Worm (Caenorhabditis elegans) whole organism, young adult: Measurements from ENCODE around the gene flp-3.

ENCODE experiments used
- B0019.2 ChIP-seq: fragments of 200-800 bp; sonication (Bioruptor generic); conservative IDR thresholded peaks from 2 replicates; pipeline ENCODE4 v1.3.6; 2022; ENCODE audit warnings: missing genetic modification reagents, missing genetic modification characterization, missing compliant biosample characterization
- F22D6.2 ChIP-seq: sonication (generic microtip); optimal IDR thresholded peaks from 2 replicates; lab custom pipeline; 2016; ENCODE audit warnings: mild to moderate bottlenecking, missing genetic modification characterization, missing compliant biosample characterization
- Y53G8AR.9 ChIP-seq: fragments of 200-800 bp; sonication (Bioruptor generic); conservative IDR thresholded peaks from 2 replicates; pipeline ENCODE4 v1.3.6; 2022; ENCODE audit warnings: missing genetic modification reagents, missing genetic modification characterization, missing compliant biosample characterization
- ceh-79 ChIP-seq: sonication (generic microtip); optimal IDR thresholded peaks from 2 replicates; lab custom pipeline; 2017; ENCODE audit warnings: mild to moderate bottlenecking, missing genetic modification characterization, missing compliant biosample characterization
- ekl-4 ChIP-seq: fragments of 200-800 bp; sonication (Bioruptor generic); IDR thresholded peaks from 2 replicates; pipeline ENCODE4 v1.3.6; 2022; ENCODE audit warnings: missing genetic modification reagents, missing genetic modification characterization, missing compliant biosample characterization
- snpc-1.1 ChIP-seq: sonication (generic microtip); optimal IDR thresholded peaks from 2 replicates; lab custom pipeline; 2017; ENCODE audit warnings: missing genetic modification characterization, mild to moderate bottlenecking, missing compliant biosample characterization, antibody characterized with exemption, moderate library complexity, missing genotype, missing genetic modification reagents; ENCODE audit not compliant: insufficient read depth
- snpc-4 ChIP-seq, 5 experiments: fragments of 150-350 bp in 1 of 5; sonication (generic microtip) in 4 of 5; optimal IDR thresholded peaks; 2 replicates each; lab custom pipeline; 2014 to 2018; ENCODE audit warnings: missing genetic modification characterization in 5 of 5, missing biosample characterization in 3 of 5, antibody characterized with exemption in 2 of 5, mild to moderate bottlenecking in 2 of 5, missing compliant biosample characterization in 2 of 5, missing genotype in 2 of 5, moderate library complexity in 2 of 5, missing genetic modification reagents in 1 of 5
- ztf-25 ChIP-seq: fragments of 200-800 bp; sonication (Bioruptor generic); IDR thresholded peaks from 2 replicates; pipeline ENCODE4 v1.3.6; 2022; ENCODE audit warnings: missing genetic modification reagents, missing genetic modification characterization, missing compliant biosample characterization

- TF ChIP-seq B0019.2 (GFP tag; lab: Robert Waterston, UW) = no peak
- no peak for TF ChIP-seq snpc-4 (GFP tag; optimal IDR thresholded peaks at IDR 0.05; lab: Kevin White, UChicago)
- TF ChIP-seq snpc-4 (tag; optimal IDR thresholded peaks at IDR 0.05; lab: Kevin White, UChicago) = no peak
- no peak for TF ChIP-seq ceh-79 (tag; lab: Kevin White, UChicago)
- TF ChIP-seq Y53G8AR.9 (GFP tag; lab: Robert Waterston, UW) = no peak
- no peak for TF ChIP-seq ztf-25
- TF ChIP-seq F22D6.2 (tag; lab: Kevin White, UChicago) = no peak
- TF ChIP-seq snpc-1.1 (tag; lab: Kevin White, UChicago) = no peak
- TF ChIP-seq ekl-4 (GFP tag; lab: Robert Waterston, UW) = no peak
Measured at ce11 chrX:10123015-10123414, 30.3 kb upstream of the flp-3 start.
